Worm (Caenorhabditis elegans): ENCODE data around the gene Y6E2A.7.

DNA sequence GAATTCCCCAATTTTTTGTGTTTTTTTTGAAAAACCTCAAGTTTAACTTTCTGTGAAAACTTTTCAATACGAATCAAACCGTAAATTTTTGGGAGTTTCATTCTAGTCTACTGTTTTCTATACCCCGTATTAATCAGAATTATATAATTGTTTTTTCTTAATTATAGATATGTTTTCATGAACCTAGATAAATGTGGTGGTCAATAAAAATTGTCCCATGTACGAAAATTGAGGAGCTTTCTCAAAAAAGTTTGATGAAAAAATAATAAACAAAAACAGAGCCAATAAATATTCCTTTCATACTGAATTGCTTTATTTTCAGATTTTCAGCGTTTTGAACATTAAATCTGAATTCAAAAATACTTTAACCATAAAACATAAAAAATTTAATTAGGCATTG, 9.3 kb upstream of the Y6E2A.7 start, which contains the start of gene Y6E2A.1:
- TF ChIP-seq nfyb-1 (GFP tag; IDR thresholded peaks at IDR 0.05) (no peak), mes-4 (tag; optimal IDR thresholded peaks at IDR 0.05) (no peak), attf-3 (GFP tag; conservative IDR thresholded peaks at IDR 0.05) (no peak), mel-28 (tag; optimal IDR thresholded peaks at IDR 0.05; ENCODE audit: borderline replicate concordance) (no peak), madf-6 (GFP tag; IDR thresholded peaks at IDR 0.05) (no peak), ceh-91 (GFP tag; IDR thresholded peaks at IDR 0.05) (no peak), ztf-26 (tag; optimal IDR thresholded peaks at IDR 0.05) (no peak), him-1 (tag; optimal IDR thresholded peaks at IDR 0.05) (no peak), F49E8.2 (tag; optimal IDR thresholded peaks at IDR 0.05; ENCODE audit: insufficient read depth) (no peak), snpc-1.1 (tag; optimal IDR thresholded peaks at IDR 0.05; ENCODE audit: insufficient read depth) (no peak)

Measured in whole organism, young adult.